Worm (Caenorhabditis elegans): Measurements from ENCODE around the gene htas-1.

htas-1 gene

ce11 chrIV:9678007-9678406 lies 5.3 kb downstream of the htas-1 start:
- no peak for TF ChIP-seq cnd-1 (tag; optimal IDR thresholded peaks at IDR 0.05)

ce11 chrIV:9677226-9677992 lies 5.9 kb downstream of the htas-1 start:
- peak; percentile 86 for TF ChIP-seq blmp-1 (tag; optimal IDR thresholded peaks at IDR 0.05)
- TF ChIP-seq ces-1 (GFP tag; optimal IDR thresholded peaks at IDR 0.05): peak; percentile 78
- peak; percentile 18 for TF ChIP-seq unc-62 (GFP tag; optimal IDR thresholded peaks at IDR 0.05)
- peak; percentile 15 for TF ChIP-seq mep-1 (tag; optimal IDR thresholded peaks at IDR 0.05)
- no peak for TF ChIP-seq sem-2 (GFP tag; optimal IDR thresholded peaks at IDR 0.05)

ce11 chrIV:9676535-9676934 lies 6.8 kb downstream of the htas-1 start:
- no peak for TF ChIP-seq drap-1 (GFP tag; optimal IDR thresholded peaks at IDR 0.05)
- no peak for TF ChIP-seq nhr-237 (tag; optimal IDR thresholded peaks at IDR 0.05)
- no peak for TF ChIP-seq ceh-39 (tag; optimal IDR thresholded peaks at IDR 0.05)

ce11 chrIV:9675572-9675971 lies 7.8 kb downstream of the htas-1 start, which contains the start of gene nhr-34:
Gene nhr-34, minus strand, starts transcription at chrIV:9675672.
- TF ChIP-seq ces-1 (GFP tag; optimal IDR thresholded peaks at IDR 0.05) (peak; percentile 27), drap-1 (GFP tag; optimal IDR thresholded peaks at IDR 0.05) (no peak)

- TF ChIP-seq unc-39 (tag; optimal IDR thresholded peaks at IDR 0.05): no peak
- no peak for TF ChIP-seq mab-5 (tag; optimal IDR thresholded peaks at IDR 0.05)
- TF ChIP-seq flh-1 (GFP tag; optimal IDR thresholded peaks at IDR 0.05): no peak
- TF ChIP-seq blmp-1 (tag; optimal IDR thresholded peaks at IDR 0.05): no peak
- TF ChIP-seq nhr-28 (tag; optimal IDR thresholded peaks at IDR 0.05): no peak
Observed at ce11 chrIV:9673683-9674336, 9.5 kb downstream of the htas-1 start.

ce11 chrIV:9673206-9673605 lies 10.1 kb downstream of the htas-1 start:
- no peak for TF ChIP-seq nhr-2 (tag; optimal IDR thresholded peaks at IDR 0.05)
- TF ChIP-seq mab-5 (tag; optimal IDR thresholded peaks at IDR 0.05): no peak
- TF ChIP-seq sem-2 (GFP tag; optimal IDR thresholded peaks at IDR 0.05): no peak
- TF ChIP-seq mep-1 (tag; optimal IDR thresholded peaks at IDR 0.05): no peak
- no peak for TF ChIP-seq nhr-237 (tag; optimal IDR thresholded peaks at IDR 0.05)
- no peak for TF ChIP-seq tbx-8 (GFP tag; optimal IDR thresholded peaks at IDR 0.05)
- TF ChIP-seq mls-2 (tag; optimal IDR thresholded peaks at IDR 0.05): no peak
- TF ChIP-seq flh-1 (GFP tag; optimal IDR thresholded peaks at IDR 0.05): no peak
- no peak for TF ChIP-seq zip-8 (tag; optimal IDR thresholded peaks at IDR 0.05)
- no peak for TF ChIP-seq elt-1 (tag; optimal IDR thresholded peaks at IDR 0.05; ENCODE audit: borderline replicate concordance, insufficient read depth)

ce11 chrIV:9672434-9672833 lies 10.9 kb downstream of the htas-1 start:
- TF ChIP-seq mep-1 (tag; optimal IDR thresholded peaks at IDR 0.05) (no peak), M03D4.4 (tag; optimal IDR thresholded peaks at IDR 0.05) (no peak), nhr-237 (tag; optimal IDR thresholded peaks at IDR 0.05) (no peak), flh-1 (GFP tag; optimal IDR thresholded peaks at IDR 0.05) (no peak), pha-4 (tag; optimal IDR thresholded peaks at IDR 0.05) (no peak), snpc-4 (tag; optimal IDR thresholded peaks at IDR 0.05) (no peak), zip-8 (tag; optimal IDR thresholded peaks at IDR 0.05) (no peak), ztf-11 (tag; optimal IDR thresholded peaks at IDR 0.05) (no peak), sem-2 (GFP tag; optimal IDR thresholded peaks at IDR 0.05) (no peak), tbx-8 (GFP tag; optimal IDR thresholded peaks at IDR 0.05) (no peak), unc-39 (tag; optimal IDR thresholded peaks at IDR 0.05) (no peak), elt-3 (tag; optimal IDR thresholded peaks at IDR 0.05) (no peak), ces-1 (GFP tag; optimal IDR thresholded peaks at IDR 0.05) (no peak)

Measured in whole organism, mixed stage, embryonic.